Worm (Caenorhabditis elegans) whole organism, L3 larva: Measurements from ENCODE around the gene flp-9.

ENCODE experiments used
- R02D3.7 ChIP-seq: fragments of 150-350 bp; optimal IDR thresholded peaks from 2 replicates; lab custom pipeline; 2014; ENCODE audit warnings: missing biosample characterization, missing genetic modification characterization
- ceh-28 ChIP-seq: fragments of 150-350 bp; optimal IDR thresholded peaks from 2 replicates; lab custom pipeline; 2014; ENCODE audit warnings: missing biosample characterization, missing genetic modification reagents, missing genetic modification characterization
- nhr-28 ChIP-seq: fragments of 150-350 bp; optimal IDR thresholded peaks from 2 replicates; lab custom pipeline; 2014; ENCODE audit warnings: missing biosample characterization, missing genetic modification characterization
- ztf-11 ChIP-seq: fragments of 150-350 bp; optimal IDR thresholded peaks from 2 replicates; lab custom pipeline; 2014; ENCODE audit warnings: missing biosample characterization, missing genetic modification characterization

DNA sequence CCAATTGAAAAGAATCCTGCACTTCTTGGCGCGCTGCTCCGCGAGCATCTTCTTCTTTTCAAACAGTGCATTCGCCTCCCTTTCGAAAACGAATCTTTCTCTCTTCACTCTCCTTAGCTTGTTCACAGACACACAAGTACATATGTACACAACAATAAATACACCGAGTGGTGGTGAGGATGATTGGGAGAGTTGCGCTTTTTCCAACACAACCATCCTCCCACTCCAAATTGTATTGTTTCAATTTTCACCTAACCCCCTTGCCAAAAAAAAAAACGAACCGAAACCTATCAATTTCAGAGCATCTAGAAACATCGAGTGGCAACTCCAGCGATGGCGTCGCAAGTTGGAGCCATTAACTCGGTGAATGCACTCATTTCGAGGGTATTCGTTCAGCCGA, 11.1 kb downstream of the flp-9 start, which contains the start of gene inx-6:
- no peak for TF ChIP-seq nhr-28 (tag; lab: Kevin White, UChicago)
- no peak for TF ChIP-seq ceh-28
- no peak for TF ChIP-seq R02D3.7 (tag; lab: Kevin White, UChicago)
- no peak for TF ChIP-seq ztf-11 (tag; lab: Kevin White, UChicago)
